Worm (Caenorhabditis elegans): Measurements from ENCODE around the gene fut-8.
A peak's percentile ranks its signal among the peaks of the same experiment; 100 is the strongest.

fut-8 gene

DNA sequence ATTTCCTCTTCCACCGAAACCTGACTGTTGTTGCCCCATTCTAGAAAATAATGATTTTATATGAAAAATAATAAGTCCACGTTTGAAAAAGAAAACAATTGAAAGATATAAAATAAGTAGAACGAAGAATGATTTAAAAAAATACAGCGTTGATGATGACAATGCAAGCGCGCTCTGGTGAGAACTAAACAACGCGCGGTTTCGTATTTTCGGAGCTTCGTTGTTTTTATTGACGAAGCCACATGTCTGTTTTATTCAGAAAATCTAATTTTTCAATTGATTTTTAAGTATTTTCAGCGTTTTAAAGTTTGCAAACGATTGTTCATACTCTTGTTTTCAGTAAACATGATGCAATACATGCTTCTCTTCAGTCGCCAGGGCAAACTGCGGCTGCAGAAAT lies 27.3 kb upstream of the fut-8 start, which contains the start of the genes rpt-2 and aps-1 (continued):
- TF ChIP-seq C16A3.4 (tag; optimal IDR thresholded peaks at IDR 0.05) (peak; percentile 94), nhr-19 (GFP tag; conservative IDR thresholded peaks at IDR 0.05) (peak; percentile 85), unc-62 (GFP tag; optimal IDR thresholded peaks at IDR 0.05) (no peak), pqm-1 (tag; optimal IDR thresholded peaks at IDR 0.05) (no peak), blmp-1 (tag; optimal IDR thresholded peaks at IDR 0.05) (peak; percentile 85), ceh-8 (GFP tag; optimal IDR thresholded peaks at IDR 0.05) (peak; percentile 42), mab-9 (GFP tag; IDR thresholded peaks at IDR 0.05) (no peak), ces-1 (GFP tag; optimal IDR thresholded peaks at IDR 0.05) (no peak), jun-1 (tag; optimal IDR thresholded peaks at IDR 0.05) (peak; percentile 57), lsy-2 (tag; optimal IDR thresholded peaks at IDR 0.05) (peak; percentile 89 to 92), lin-35 (GFP tag; optimal IDR thresholded peaks at IDR 0.05) (peak; percentile 86 to 91), fkh-4 (tag; optimal IDR thresholded peaks at IDR 0.05; ENCODE audit: borderline replicate concordance) (no peak), xbp-1 (tag; optimal IDR thresholded peaks at IDR 0.05) (peak; percentile 93), aly-2 (tag; optimal IDR thresholded peaks at IDR 0.05) (peak; percentile 75), fkh-10 (GFP tag; optimal IDR thresholded peaks at IDR 0.05) (peak; percentile 75), sptf-1 (tag; optimal IDR thresholded peaks at IDR 0.05) (no peak), zag-1 (tag; optimal IDR thresholded peaks at IDR 0.05) (no peak), mep-1 (tag; optimal IDR thresholded peaks at IDR 0.05) (peak; percentile 96), egl-27 (tag; optimal IDR thresholded peaks at IDR 0.05) (no peak), nhr-71 (tag; optimal IDR thresholded peaks at IDR 0.05) (peak; percentile 92), elt-2 (tag; optimal IDR thresholded peaks at IDR 0.05) (peak; percentile 15), lin-15B (tag; optimal IDR thresholded peaks at IDR 0.05) (peak; percentile 96), ceh-90 (tag; optimal IDR thresholded peaks at IDR 0.05) (no peak), hlh-17 (GFP tag; optimal IDR thresholded peaks at IDR 0.05; ENCODE audit: borderline replicate concordance) (no peak), mdl-1 (tag; optimal IDR thresholded peaks at IDR 0.05) (peak in 1 of 2 experiments; percentile 80), nhr-20 (tag; optimal IDR thresholded peaks at IDR 0.05) (peak; percentile 92), snpc-4 (tag; optimal IDR thresholded peaks at IDR 0.05) (peak; percentile 82), nhr-11 (tag; optimal IDR thresholded peaks at IDR 0.05) (no peak), irx-1 (tag; optimal IDR thresholded peaks at IDR 0.05) (peak; percentile 81), unc-98 (GFP tag; IDR thresholded peaks at IDR 0.05) (no peak), isw-1 (GFP tag; IDR thresholded peaks at IDR 0.05) (peak; percentile 77), alr-1 (tag; optimal IDR thresholded peaks at IDR 0.05; ENCODE audit: borderline replicate concordance) (no peak), efl-3 (GFP tag; optimal IDR thresholded peaks at IDR 0.05) (no peak), snu-23 (GFP tag; optimal IDR thresholded peaks at IDR 0.05) (peak; percentile 94), sup-37 (GFP tag; optimal IDR thresholded peaks at IDR 0.05) (no peak), nhr-12 (tag; optimal IDR thresholded peaks at IDR 0.05) (no peak), efl-1 (optimal IDR thresholded peaks at IDR 0.05) (peak; percentile 87), efl-1 (GFP tag; optimal IDR thresholded peaks at IDR 0.05 in 1 of 2) (peak; percentile 83 to 98), nhr-28 (tag; optimal IDR thresholded peaks at IDR 0.05) (no peak), lin-13 (GFP tag; optimal IDR thresholded peaks at IDR 0.05) (peak; percentile 81), zip-4 (GFP tag; optimal IDR thresholded peaks at IDR 0.05) (peak; percentile 33), C34B4.2 (tag; optimal IDR thresholded peaks at IDR 0.05) (no peak), nhr-76 (tag; optimal IDR thresholded peaks at IDR 0.05) (no peak), fos-1 (tag; optimal IDR thresholded peaks at IDR 0.05) (no peak), ceh-82 (tag; optimal IDR thresholded peaks at IDR 0.05) (peak; percentile 73 to 86 (median 86)), unc-86 (tag; optimal IDR thresholded peaks at IDR 0.05) (peak; percentile 79), elt-3 (tag; optimal IDR thresholded peaks at IDR 0.05) (peak in 2 of 6 experiments; percentile 64 to 87), ceh-88 (GFP tag; IDR thresholded peaks at IDR 0.05) (no peak), egl-13 (tag; optimal IDR thresholded peaks at IDR 0.05) (peak; percentile 70), ceh-63 (GFP tag; optimal IDR thresholded peaks at IDR 0.05) (no peak)

All from whole organism, L1 larva.